Worm (Caenorhabditis elegans) whole organism, mixed stage, embryonic: ENCODE results near the gene ttr-13.

ENCODE experiments used
- blmp-1 ChIP-seq: fragments of 150-350 bp; optimal IDR thresholded peaks from 2 replicates; lab custom pipeline; 2014; ENCODE audit warnings: missing biosample characterization, missing genetic modification characterization
- ceh-39 ChIP-seq: fragments of 150-350 bp; optimal IDR thresholded peaks from 2 replicates; lab custom pipeline; 2014; ENCODE audit warnings: missing biosample characterization, missing genetic modification characterization
- ceh-43 ChIP-seq: fragments of 200-800 bp; sonication (Bioruptor generic); optimal IDR thresholded peaks from 2 replicates; lab custom pipeline; 2018; ENCODE audit warnings: mild to moderate bottlenecking, missing genetic modification characterization, moderate library complexity, missing compliant biosample characterization
- ceh-83 ChIP-seq: fragments of 200-800 bp; sonication (Bioruptor generic); optimal IDR thresholded peaks from 2 replicates; lab custom pipeline; 2018; ENCODE audit warnings: mild to moderate bottlenecking, missing genetic modification characterization, missing compliant biosample characterization
- ces-1 ChIP-seq: fragments of 150-350 bp; optimal IDR thresholded peaks from 2 replicates; lab custom pipeline; 2014; ENCODE audit warnings: missing biosample characterization, missing genetic modification reagents, missing genetic modification characterization
- cnd-1 ChIP-seq: fragments of 200-800 bp; sonication (Bioruptor generic); optimal IDR thresholded peaks from 2 replicates; lab custom pipeline; 2018; ENCODE audit warnings: mild to moderate bottlenecking, missing genetic modification characterization, missing compliant biosample characterization
- drap-1 ChIP-seq: fragments of 200-800 bp; sonication (Bioruptor generic); optimal IDR thresholded peaks from 3 replicates; lab custom pipeline; 2018; ENCODE audit warnings: mild to moderate bottlenecking, missing genetic modification characterization, missing compliant biosample characterization
- elt-1 ChIP-seq: sonication (generic microtip); optimal IDR thresholded peaks from 2 replicates; lab custom pipeline; 2017; ENCODE audit warnings: missing genetic modification characterization, mild to moderate bottlenecking, missing compliant biosample characterization, antibody characterized with exemption, moderate library complexity, borderline replicate concordance; ENCODE audit not compliant: insufficient read depth
- elt-3 ChIP-seq: fragments of 150-350 bp; optimal IDR thresholded peaks from 2 replicates; lab custom pipeline; 2014; ENCODE audit warnings: missing biosample characterization, missing genetic modification characterization
- flh-1 ChIP-seq: fragments of 200-800 bp; sonication (Bioruptor generic); optimal IDR thresholded peaks from 2 replicates; lab custom pipeline; 2018; ENCODE audit warnings: mild to moderate bottlenecking, missing genetic modification characterization, moderate library complexity, missing compliant biosample characterization
- ham-2 ChIP-seq: fragments of 200-800 bp; sonication (Bioruptor generic); optimal IDR thresholded peaks from 2 replicates; lab custom pipeline; 2018; ENCODE audit warnings: mild to moderate bottlenecking, missing genetic modification characterization, missing compliant biosample characterization
- hlh-1 ChIP-seq: fragments of 150-350 bp; optimal IDR thresholded peaks from 2 replicates; lab custom pipeline; 2014; ENCODE audit warnings: missing biosample characterization, missing genetic modification reagents, missing genetic modification characterization
- lin-13 ChIP-seq: fragments of 150-350 bp; optimal IDR thresholded peaks from 2 replicates; lab custom pipeline; 2014; ENCODE audit warnings: missing biosample characterization, missing genetic modification characterization
- lin-32 ChIP-seq: fragments of 200-800 bp; sonication (Bioruptor generic); optimal IDR thresholded peaks from 2 replicates; lab custom pipeline; 2018; ENCODE audit warnings: mild to moderate bottlenecking, missing genetic modification characterization, missing compliant biosample characterization
- lsy-2 ChIP-seq: fragments of 150-350 bp; optimal IDR thresholded peaks from 2 replicates; lab custom pipeline; 2014; ENCODE audit warnings: missing biosample characterization, missing genetic modification characterization
- mab-5 ChIP-seq: fragments of 150-350 bp; optimal IDR thresholded peaks from 2 replicates; lab custom pipeline; 2014; ENCODE audit warnings: missing biosample characterization, missing genetic modification characterization
- mep-1 ChIP-seq: fragments of 150-350 bp; optimal IDR thresholded peaks from 2 replicates; lab custom pipeline; 2017; ENCODE audit warnings: missing biosample characterization, missing genetic modification reagents, missing genetic modification characterization, inconsistent platforms
- mls-2 ChIP-seq: sonication (generic microtip); optimal IDR thresholded peaks from 2 replicates; lab custom pipeline; 2016; ENCODE audit warnings: mild to moderate bottlenecking, missing genetic modification characterization, moderate library complexity, missing compliant biosample characterization
- nhr-12 ChIP-seq: fragments of 150-350 bp; optimal IDR thresholded peaks from 2 replicates; lab custom pipeline; 2014; ENCODE audit warnings: missing biosample characterization, missing genetic modification characterization
- nhr-2 ChIP-seq: fragments of 150-350 bp; optimal IDR thresholded peaks from 2 replicates; lab custom pipeline; 2014; ENCODE audit warnings: missing biosample characterization, missing genetic modification characterization
- nhr-237 ChIP-seq: fragments of 150-350 bp; optimal IDR thresholded peaks from 2 replicates; lab custom pipeline; 2014; ENCODE audit warnings: missing biosample characterization, missing genetic modification characterization
- nhr-28 ChIP-seq: fragments of 150-350 bp; optimal IDR thresholded peaks from 2 replicates; lab custom pipeline; 2014; ENCODE audit warnings: missing biosample characterization, missing genetic modification characterization
- nhr-76 ChIP-seq: sonication (generic microtip); optimal IDR thresholded peaks from 2 replicates; lab custom pipeline; 2017; ENCODE audit warnings: missing biosample characterization, missing genetic modification characterization
- pha-4 ChIP-seq: fragments of 150-350 bp; optimal IDR thresholded peaks from 2 replicates; lab custom pipeline; 2018; ENCODE audit warnings: missing biosample characterization, missing genetic modification reagents, missing genetic modification characterization
- sem-2 ChIP-seq: fragments of 200-800 bp; sonication (Bioruptor generic); optimal IDR thresholded peaks from 2 replicates; lab custom pipeline; 2018; ENCODE audit warnings: mild to moderate bottlenecking, missing genetic modification characterization, missing compliant biosample characterization
- snpc-4 ChIP-seq: fragments of 150-350 bp; optimal IDR thresholded peaks from 2 replicates; lab custom pipeline; 2014; ENCODE audit warnings: missing biosample characterization, missing genetic modification characterization
- sptf-1 ChIP-seq: sonication (generic microtip); optimal IDR thresholded peaks from 2 replicates; lab custom pipeline; 2017; ENCODE audit warnings: mild to moderate bottlenecking, missing genetic modification characterization, moderate library complexity, missing compliant biosample characterization
- tbx-8 ChIP-seq: fragments of 200-800 bp; sonication (Bioruptor generic); optimal IDR thresholded peaks from 2 replicates; lab custom pipeline; 2018; ENCODE audit warnings: mild to moderate bottlenecking, missing genetic modification characterization, moderate library complexity, missing compliant biosample characterization
- unc-120 ChIP-seq: sonication (generic microtip); optimal IDR thresholded peaks from 2 replicates; lab custom pipeline; 2017; ENCODE audit warnings: missing genetic modification characterization, missing compliant biosample characterization; ENCODE audit not compliant: poor library complexity, severe bottlenecking
- unc-39 ChIP-seq: fragments of 150-350 bp; optimal IDR thresholded peaks from 2 replicates; lab custom pipeline; 2014; ENCODE audit warnings: missing biosample characterization, missing genetic modification characterization
- unc-62 ChIP-seq: fragments of 150-350 bp; optimal IDR thresholded peaks from 2 replicates; lab custom pipeline; 2014; ENCODE audit warnings: missing biosample characterization, missing genetic modification reagents, missing genetic modification characterization
- zip-8 ChIP-seq: fragments of 150-350 bp; optimal IDR thresholded peaks from 2 replicates; lab custom pipeline; 2014; ENCODE audit warnings: missing biosample characterization, missing genetic modification characterization
- ztf-11 ChIP-seq: fragments of 150-350 bp; optimal IDR thresholded peaks from 2 replicates; lab custom pipeline; 2014; ENCODE audit warnings: missing biosample characterization, missing genetic modification characterization

ttr-13 gene

DNA sequence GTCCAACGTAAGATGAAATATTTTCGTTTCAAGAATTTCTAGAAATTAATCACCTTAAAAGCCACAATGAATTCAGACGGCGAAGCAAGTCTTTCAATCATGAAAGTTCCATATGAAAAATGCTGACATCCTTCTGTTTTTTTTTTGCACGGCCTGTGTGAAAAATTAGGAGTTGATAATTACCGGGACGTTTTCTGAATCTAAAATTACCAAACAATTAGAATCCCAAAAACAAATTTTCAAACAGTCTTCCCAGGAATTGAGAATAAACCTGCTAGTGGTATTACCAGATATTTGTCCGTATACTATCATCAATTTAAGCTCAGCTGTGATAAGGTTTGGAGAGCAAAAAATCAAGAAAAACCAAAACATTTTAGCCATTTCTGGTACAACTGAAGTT is 1.6 kb upstream of the ttr-13 start, which contains the start of gene Y44A6B.3:
Gene Y44A6B.3 (minus strand): TSS at position 101 of the 400 bp plus-strand sequence.
- TF ChIP-seq nhr-28 (no peak), nhr-12 (tag; lab: Kevin White, UChicago) (no peak), zip-8 (tag; lab: Kevin White, UChicago) (no peak), blmp-1 (no peak), sptf-1 (no peak), hlh-1 (tag; lab: Kevin White, UChicago) (no peak), pha-4 (tag; lab: Kevin White, UChicago) (no peak), drap-1 (GFP tag; lab: Kevin White, UChicago) (no peak)
- TF ChIP-seq, all 35 proteins: peak for 0

DNA sequence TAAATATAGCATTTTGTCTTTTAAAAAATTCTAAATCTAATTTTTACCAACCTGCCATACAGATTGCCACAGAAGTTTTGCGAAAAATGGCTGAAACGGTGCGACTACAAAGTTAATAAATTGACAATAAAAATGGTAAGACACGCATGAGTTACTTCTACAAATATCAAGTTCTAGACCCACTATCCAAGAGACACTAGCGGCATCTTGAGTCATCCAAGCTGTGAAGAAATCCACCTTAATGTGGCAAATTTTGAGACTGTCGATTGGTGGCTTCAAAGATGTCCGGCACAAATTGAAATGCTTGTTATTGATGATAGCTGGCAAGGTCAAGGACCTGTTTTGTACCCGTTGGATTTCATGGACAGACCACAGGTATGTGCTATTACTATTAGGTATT is 2.4 kb downstream of the ttr-13 start, which contains the start of gene F46B3.16:
Gene F46B3.16 (plus strand): TSS at position 301 of the 400 bp plus-strand sequence.
- TF ChIP-seq ceh-39 (tag; lab: Kevin White, UChicago) (no peak), ztf-11 (no peak), elt-1 (tag; lab: Kevin White, UChicago) (no peak), snpc-4 (tag; lab: Kevin White, UChicago) (no peak), ham-2 (no peak), mab-5 (tag; lab: Kevin White, UChicago) (no peak), lin-13 (no peak), mls-2 (tag; lab: Kevin White, UChicago) (no peak), ces-1 (GFP tag; lab: Kevin White, UChicago) (no peak), unc-120 (no peak), nhr-237 (no peak), unc-62 (no peak), ceh-83 (GFP tag; lab: Kevin White, UChicago) (no peak), drap-1 (GFP tag; lab: Kevin White, UChicago) (no peak), cnd-1 (tag; lab: Kevin White, UChicago) (no peak), ceh-43 (GFP tag; lab: Kevin White, UChicago) (no peak)

DNA sequence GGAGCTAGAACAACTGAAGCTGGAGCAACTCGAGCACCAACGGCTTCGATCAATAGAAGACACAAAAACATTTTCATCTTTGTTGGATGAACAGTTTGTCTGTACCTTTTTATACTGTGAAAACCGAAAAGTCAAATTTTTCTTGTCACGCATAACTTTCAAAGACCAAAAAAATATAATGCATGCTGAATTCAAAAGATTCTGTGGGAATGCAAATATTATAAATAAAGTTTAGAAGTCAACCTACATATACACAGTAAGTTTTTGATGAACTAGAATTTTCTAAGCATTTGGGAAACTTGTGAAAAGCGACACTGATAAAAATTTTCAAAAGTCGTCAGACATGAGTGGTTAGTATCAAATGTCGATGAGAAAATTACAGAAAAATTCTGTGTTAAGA is 3.1 kb downstream of the ttr-13 start, which contains the start of gene F46B3.15:
Gene F46B3.15 (minus strand): TSS at position 101 of the 400 bp plus-strand sequence.
- TF ChIP-seq nhr-76 (tag; lab: Kevin White, UChicago): no peak
- TF ChIP-seq cnd-1 (tag; lab: Kevin White, UChicago): no peak
- TF ChIP-seq ceh-83 (GFP tag; lab: Kevin White, UChicago): no peak
- TF ChIP-seq unc-39 (tag; lab: Kevin White, UChicago): no peak
- TF ChIP-seq nhr-2 (tag; lab: Kevin White, UChicago): no peak
- no peak for TF ChIP-seq hlh-1 (tag; lab: Kevin White, UChicago)

DNA sequence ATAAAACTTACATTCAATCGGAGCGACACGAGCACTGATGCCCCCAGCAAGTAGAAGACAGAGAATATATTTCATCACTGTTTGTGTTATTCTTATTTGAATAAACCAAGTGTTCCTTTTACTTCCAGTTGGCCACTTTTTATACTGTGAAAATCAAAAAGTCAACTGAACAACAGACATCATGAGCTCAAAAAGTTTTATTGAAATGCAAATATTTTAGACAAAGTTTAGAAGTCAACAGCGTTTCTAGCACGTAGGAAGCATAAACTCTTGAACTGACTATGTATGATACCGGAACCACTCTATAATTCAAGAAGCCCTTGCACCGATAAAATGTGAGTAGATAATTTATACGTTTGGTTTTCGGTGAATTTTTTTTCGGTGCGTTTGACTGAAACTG is 5.5 kb downstream of the ttr-13 start, which contains the start of gene F46B3.14:
Gene F46B3.14 (minus strand): TSS at position 101 of the 400 bp plus-strand sequence.
- TF ChIP-seq flh-1 (GFP tag; lab: Kevin White, UChicago) (no peak), lin-32 (GFP tag; lab: Kevin White, UChicago) (no peak), ham-2 (no peak), nhr-2 (tag; lab: Kevin White, UChicago) (no peak), nhr-76 (tag; lab: Kevin White, UChicago) (no peak), zip-8 (tag; lab: Kevin White, UChicago) (no peak), sem-2 (GFP tag; lab: Kevin White, UChicago) (no peak), ceh-39 (tag; lab: Kevin White, UChicago) (no peak), snpc-4 (tag; lab: Kevin White, UChicago) (no peak), elt-3 (no peak), elt-1 (tag; lab: Kevin White, UChicago) (no peak), mep-1 (tag; lab: Kevin White, UChicago) (no peak), nhr-237 (no peak)

DNA sequence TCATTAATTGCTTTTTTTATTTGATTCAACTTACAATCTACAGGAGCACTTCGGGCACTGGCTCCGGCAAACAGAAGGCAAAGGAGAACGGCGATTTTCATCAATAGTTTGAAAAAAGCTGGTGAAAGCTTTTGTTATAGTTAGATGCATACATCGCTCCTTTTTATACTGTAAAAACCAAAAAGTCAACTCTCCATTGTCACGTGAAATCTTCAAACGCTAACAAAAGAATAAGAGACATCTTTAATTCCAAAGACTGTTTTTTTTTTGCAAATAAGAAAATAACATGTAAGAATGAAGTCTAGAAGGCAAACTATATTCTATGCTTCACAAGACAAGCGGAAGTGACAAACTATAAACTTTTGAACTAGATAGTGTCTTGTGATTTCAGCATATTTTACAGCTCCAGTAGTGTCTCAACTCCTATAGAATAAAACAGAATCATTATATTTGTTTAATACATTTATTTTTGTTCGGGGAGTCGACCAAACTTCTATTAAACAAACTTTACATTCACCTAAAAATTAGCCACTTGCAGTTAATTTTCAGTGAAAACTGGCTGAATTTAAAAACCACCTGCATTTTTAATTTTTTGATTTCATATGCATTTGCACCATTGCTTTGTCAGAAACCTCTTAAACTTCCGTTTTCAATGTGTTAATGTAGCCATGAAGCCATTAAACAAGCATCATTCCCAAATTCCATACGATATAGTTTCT is 10.6 kb downstream of the ttr-13 start, which contains the start of the genes F46B3.9 and srz-18:
Gene F46B3.9 (minus strand): TSS at position 101 of the 719 bp plus-strand sequence.
Gene srz-18 (plus strand): TSS at position 669 of the 719 bp plus-strand sequence.
- TF ChIP-seq tbx-8 (GFP tag; lab: Kevin White, UChicago) (no peak), lin-32 (GFP tag; lab: Kevin White, UChicago) (no peak), drap-1 (GFP tag; lab: Kevin White, UChicago) (no peak), mep-1 (tag; lab: Kevin White, UChicago) (no peak), zip-8 (tag; lab: Kevin White, UChicago) (no peak), blmp-1 (no peak), pha-4 (tag; lab: Kevin White, UChicago) (no peak), lsy-2 (no peak), snpc-4 (tag; lab: Kevin White, UChicago) (no peak), elt-1 (tag; lab: Kevin White, UChicago) (no peak), ham-2 (no peak), nhr-28 (no peak), ceh-39 (tag; lab: Kevin White, UChicago) (no peak), hlh-1 (tag; lab: Kevin White, UChicago) (no peak)
- TF ChIP-seq, all 35 proteins: peak for 0
